Worm (Caenorhabditis elegans) whole organism, L4 larva: ENCODE data around the gene snfc-5.

Experiments used
- F10B5.3 ChIP-seq: sonication (generic microtip); optimal IDR thresholded peaks from 2 replicates; lab custom pipeline; 2016; ENCODE audit warnings: mild to moderate bottlenecking, missing genetic modification characterization, missing compliant biosample characterization
- F26F4.8 ChIP-seq: fragments of 200-800 bp; sonication (Bioruptor generic); conservative IDR thresholded peaks from 2 replicates; pipeline ENCODE4 v1.3.6; 2022; ENCODE audit warnings: missing genetic modification characterization, missing compliant biosample characterization
- F37D6.2 ChIP-seq: sonication (generic microtip); optimal IDR thresholded peaks from 2 replicates; lab custom pipeline; 2016; ENCODE audit warnings: mild to moderate bottlenecking, missing genetic modification characterization, missing compliant biosample characterization
- F44E2.7 ChIP-seq: fragments of 200-800 bp; sonication (Bioruptor generic); IDR thresholded peaks from 2 replicates; pipeline ENCODE4 v2.1.2; 2022; ENCODE audit warnings: missing genetic modification characterization, missing compliant biosample characterization
- F49E8.2 ChIP-seq: sonication (generic microtip); optimal IDR thresholded peaks from 2 replicates; lab custom pipeline; 2016; ENCODE audit warnings: missing compliant biosample characterization, mild to moderate bottlenecking, missing genetic modification characterization, borderline replicate concordance
- ZK337.2 ChIP-seq: fragments of 200-800 bp; sonication (Bioruptor generic); IDR thresholded peaks from 2 replicates; pipeline ENCODE4 v1.3.6; 2022; ENCODE audit warnings: missing genetic modification reagents, missing genetic modification characterization, missing compliant biosample characterization
- ZK546.5 ChIP-seq, 2 experiments: sonication (generic microtip); optimal IDR thresholded peaks; 2 replicates each; lab custom pipeline; 2017; ENCODE audit warnings: missing biosample characterization in 2 of 2, missing genetic modification characterization in 2 of 2
- aha-1 ChIP-seq: fragments of 150-350 bp; peaks from one replicate; lab custom pipeline; 2014; ENCODE audit warnings: missing biosample characterization, missing genetic modification characterization
- arid-1 ChIP-seq: fragments of 200-800 bp; sonication (Bioruptor generic); conservative IDR thresholded peaks from 2 replicates; pipeline ENCODE4 v1.3.6; 2022; ENCODE audit warnings: missing genetic modification reagents, missing genetic modification characterization, missing compliant biosample characterization
- ceh-20 ChIP-seq: fragments of 200-800 bp; sonication (Bioruptor generic); IDR thresholded peaks from 2 replicates; pipeline ENCODE4 v1.3.6; 2022; ENCODE audit warnings: missing genetic modification reagents, missing genetic modification characterization, missing compliant biosample characterization
- ceh-28 ChIP-seq: fragments of 150-350 bp; optimal IDR thresholded peaks from 2 replicates; lab custom pipeline; 2014; ENCODE audit warnings: missing biosample characterization, missing genetic modification reagents, missing genetic modification characterization
- ceh-32 ChIP-seq: sonication (generic microtip); optimal IDR thresholded peaks from 2 replicates; lab custom pipeline; 2016; ENCODE audit warnings: mild to moderate bottlenecking, missing genetic modification characterization, missing compliant biosample characterization; ENCODE audit not compliant: poor library complexity
- ceh-62 ChIP-seq: sonication (generic microtip); optimal IDR thresholded peaks from 2 replicates; lab custom pipeline; 2017; ENCODE audit warnings: missing biosample characterization, missing genetic modification characterization
- ces-1 ChIP-seq: fragments of 150-350 bp; sonication (generic microtip); optimal IDR thresholded peaks from 4 replicates; lab custom pipeline; 2014; ENCODE audit warnings: missing biosample characterization, missing genetic modification reagents, missing genetic modification characterization
- daf-8 ChIP-seq: fragments of 200-800 bp; sonication (Bioruptor generic); IDR thresholded peaks from 2 replicates; pipeline ENCODE4 v1.3.6; 2022; ENCODE audit warnings: missing genetic modification characterization, missing compliant biosample characterization
- dmd-8 ChIP-seq: fragments of 200-800 bp; sonication (Bioruptor generic); IDR thresholded peaks from 2 replicates; pipeline ENCODE4 v1.3.6; 2022; ENCODE audit warnings: missing genetic modification characterization, missing compliant biosample characterization
- dpl-1 ChIP-seq: fragments of 150-350 bp; optimal IDR thresholded peaks from 2 replicates; lab custom pipeline; 2014; ENCODE audit warnings: missing biosample characterization, missing genetic modification reagents, missing genetic modification characterization
- dve-1 ChIP-seq: sonication (generic microtip); optimal IDR thresholded peaks from 2 replicates; lab custom pipeline; 2017; ENCODE audit warnings: antibody characterized with exemption, mild to moderate bottlenecking, missing genetic modification characterization, missing compliant biosample characterization; ENCODE audit not compliant: insufficient read depth
- fkh-10 ChIP-seq: fragments of 150-350 bp; optimal IDR thresholded peaks from 2 replicates; lab custom pipeline; 2014; ENCODE audit warnings: missing biosample characterization, missing genetic modification reagents, missing genetic modification characterization
- fos-1 ChIP-seq: fragments of 150-350 bp; optimal IDR thresholded peaks from 2 replicates; lab custom pipeline; 2014; ENCODE audit warnings: missing biosample characterization, missing genetic modification characterization
- gei-8 ChIP-seq: fragments of 200-800 bp; sonication (Bioruptor generic); optimal IDR thresholded peaks from 2 replicates; lab custom pipeline; 2018; ENCODE audit warnings: mild to moderate bottlenecking, missing genetic modification characterization, missing compliant biosample characterization
- hlh-30 ChIP-seq: sonication (generic microtip); optimal IDR thresholded peaks from 2 replicates; lab custom pipeline; 2017; ENCODE audit warnings: antibody characterized with exemption, mild to moderate bottlenecking, missing genetic modification characterization, missing compliant biosample characterization; ENCODE audit not compliant: insufficient read depth
- lim-7 ChIP-seq: fragments of 200-800 bp; sonication (Bioruptor generic); IDR thresholded peaks from 2 replicates; pipeline ENCODE4 v1.3.6; 2022; ENCODE audit warnings: missing genetic modification characterization, missing compliant biosample characterization
- lin-13 ChIP-seq: fragments of 150-350 bp; optimal IDR thresholded peaks from 2 replicates; lab custom pipeline; 2014; ENCODE audit warnings: missing biosample characterization, missing genetic modification reagents, missing genetic modification characterization
- lin-29 ChIP-seq: fragments of 200-800 bp; sonication (Bioruptor generic); IDR thresholded peaks from 2 replicates; pipeline ENCODE4 v1.3.6; 2022; ENCODE audit warnings: missing genetic modification reagents, missing genetic modification characterization, missing compliant biosample characterization
- lsy-2 ChIP-seq, 2 experiments: fragments of 150-350 bp in 1 of 2; sonication (generic microtip) in 1 of 2; optimal IDR thresholded peaks; 2 replicates each; lab custom pipeline; 2014 to 2017; ENCODE audit warnings: missing biosample characterization in 2 of 2, missing genetic modification characterization in 2 of 2
- madf-9 ChIP-seq: fragments of 200-800 bp; sonication (Bioruptor generic); conservative IDR thresholded peaks from 2 replicates; pipeline ENCODE4 v1.3.6; 2022; ENCODE audit warnings: missing genetic modification reagents, missing genetic modification characterization, missing compliant biosample characterization
- mdt-29 ChIP-seq: fragments of 200-800 bp; sonication (Bioruptor generic); IDR thresholded peaks from 2 replicates; pipeline ENCODE4 v1.3.6; 2022; ENCODE audit warnings: missing genetic modification reagents, missing genetic modification characterization, missing compliant biosample characterization
- mep-1 ChIP-seq: fragments of 150-350 bp; sonication (generic microtip); optimal IDR thresholded peaks from 3 replicates; lab custom pipeline; 2014; ENCODE audit warnings: missing biosample characterization, missing genetic modification characterization
- mes-2 ChIP-seq: sonication (generic microtip); optimal IDR thresholded peaks from 2 replicates; lab custom pipeline; 2016; ENCODE audit warnings: missing genotype, mild to moderate bottlenecking, missing genetic modification characterization, missing compliant biosample characterization; ENCODE audit not compliant: poor library complexity, severe bottlenecking
- mxl-2 ChIP-seq: fragments of 200-800 bp; sonication (Bioruptor generic); conservative IDR thresholded peaks from 2 replicates; pipeline ENCODE4 v1.3.6; 2022; ENCODE audit warnings: missing genetic modification reagents, missing genetic modification characterization, missing compliant biosample characterization
- nhr-10 ChIP-seq: fragments of 150-350 bp; optimal IDR thresholded peaks from 2 replicates; lab custom pipeline; 2014; ENCODE audit warnings: missing biosample characterization, missing genetic modification characterization
- nhr-102 ChIP-seq: sonication (generic microtip); optimal IDR thresholded peaks from 2 replicates; lab custom pipeline; 2016; ENCODE audit warnings: mild to moderate bottlenecking, missing genetic modification characterization, moderate library complexity, missing compliant biosample characterization
- nhr-11 ChIP-seq: fragments of 150-350 bp; optimal IDR thresholded peaks from 2 replicates; lab custom pipeline; 2014; ENCODE audit warnings: missing biosample characterization, missing genetic modification characterization
- nhr-237 ChIP-seq: sonication (generic microtip); optimal IDR thresholded peaks from 2 replicates; lab custom pipeline; 2017; ENCODE audit warnings: missing biosample characterization, missing genetic modification characterization
- nhr-25 ChIP-seq: sonication (generic microtip); optimal IDR thresholded peaks from 2 replicates; lab custom pipeline; 2017; ENCODE audit warnings: missing genetic modification characterization, mild to moderate bottlenecking, missing compliant biosample characterization, antibody characterized with exemption, moderate library complexity, borderline replicate concordance; ENCODE audit not compliant: insufficient read depth
- nhr-6 ChIP-seq: fragments of 150-350 bp; optimal IDR thresholded peaks from 2 replicates; lab custom pipeline; 2014; ENCODE audit warnings: missing biosample characterization, missing genetic modification characterization
- php-3 ChIP-seq: fragments of 200-800 bp; sonication (Bioruptor generic); IDR thresholded peaks from 2 replicates; pipeline ENCODE4 v1.3.6; 2022; ENCODE audit warnings: missing genetic modification reagents, missing genetic modification characterization, missing compliant biosample characterization
- rbr-2 ChIP-seq: sonication (generic microtip); optimal IDR thresholded peaks from 2 replicates; lab custom pipeline; 2016; ENCODE audit warnings: missing genotype, missing genetic modification characterization, missing compliant biosample characterization
- saeg-2 ChIP-seq: fragments of 200-800 bp; sonication (Bioruptor generic); IDR thresholded peaks from 2 replicates; pipeline ENCODE4 v1.3.6; 2022; ENCODE audit warnings: missing genetic modification reagents, missing genetic modification characterization, missing compliant biosample characterization
- set-16 ChIP-seq: fragments of 200-800 bp; sonication (Bioruptor generic); IDR thresholded peaks from 2 replicates; pipeline ENCODE4 v1.3.6; 2022; ENCODE audit warnings: missing genetic modification reagents, missing genetic modification characterization, missing compliant biosample characterization
- skn-1 ChIP-seq: fragments of 150-350 bp; optimal IDR thresholded peaks from 2 replicates; lab custom pipeline; 2014; ENCODE audit warnings: missing biosample characterization, missing genetic modification characterization
- snpc-1.2 ChIP-seq: fragments of 200-800 bp; sonication (Bioruptor generic); IDR thresholded peaks from 2 replicates; pipeline ENCODE4 v1.3.6; 2022; ENCODE audit warnings: missing genetic modification reagents, missing genetic modification characterization, missing compliant biosample characterization
- snpc-4 ChIP-seq: fragments of 150-350 bp; optimal IDR thresholded peaks from 2 replicates; lab custom pipeline; 2014; ENCODE audit warnings: missing biosample characterization, missing genetic modification characterization
- unc-130 ChIP-seq: sonication (generic microtip); optimal IDR thresholded peaks from 2 replicates; lab custom pipeline; 2016; ENCODE audit warnings: missing genetic modification reagents, missing genetic modification characterization, missing compliant biosample characterization
- unc-39 ChIP-seq: sonication (generic microtip); optimal IDR thresholded peaks from 2 replicates; lab custom pipeline; 2017; ENCODE audit warnings: missing biosample characterization, missing genetic modification characterization
- zag-1 ChIP-seq: fragments of 150-350 bp; optimal IDR thresholded peaks from 2 replicates; lab custom pipeline; 2014; ENCODE audit warnings: missing biosample characterization, missing genetic modification characterization
- zfp-2 ChIP-seq: sonication (generic microtip); optimal IDR thresholded peaks from 2 replicates; lab custom pipeline; 2016; ENCODE audit warnings: mild to moderate bottlenecking, missing genetic modification characterization, missing compliant biosample characterization
- zfp-3 ChIP-seq: fragments of 200-800 bp; sonication (Bioruptor generic); conservative IDR thresholded peaks from 2 replicates; pipeline ENCODE4 v1.3.6; 2022; ENCODE audit warnings: missing genetic modification reagents, missing genetic modification characterization, missing compliant biosample characterization
- zip-2 ChIP-seq: fragments of 150-350 bp; optimal IDR thresholded peaks from 2 replicates; lab custom pipeline; 2014; ENCODE audit warnings: missing biosample characterization, missing genetic modification characterization
- ztf-11 ChIP-seq: fragments of 150-350 bp; optimal IDR thresholded peaks from 2 replicates; lab custom pipeline; 2014; ENCODE audit warnings: missing biosample characterization, missing genetic modification characterization
- ztf-7 ChIP-seq: fragments of 150-350 bp; optimal IDR thresholded peaks from 2 replicates; lab custom pipeline; 2014; ENCODE audit warnings: missing biosample characterization, missing genetic modification characterization

snfc-5 gene

ce11 chrIII:4428797-4429196 is 24.2 kb downstream of the snfc-5 start:
- TF ChIP-seq dve-1 (tag; lab: Kevin White, UChicago) (no peak), mes-2 (tag; lab: Kevin White, UChicago) (peak; percentile 52), set-16 (GFP tag; lab: Robert Waterston, UW) (no peak), mdt-29 (GFP tag; lab: Robert Waterston, UW) (no peak), dmd-8 (GFP tag; lab: Robert Waterston, UW) (peak; percentile 74; the same call in 1 of the 2 replicates), F49E8.2 (tag; lab: Kevin White, UChicago) (no peak), ceh-62 (tag; lab: Kevin White, UChicago) (no peak), hlh-30 (tag; lab: Kevin White, UChicago) (no peak), gei-8 (GFP tag; lab: Kevin White, UChicago) (no peak), nhr-102 (no peak), fos-1 (no peak), nhr-25 (tag; lab: Kevin White, UChicago) (no peak), zfp-2 (tag; lab: Kevin White, UChicago) (no peak), F10B5.3 (tag; lab: Kevin White, UChicago) (no peak), nhr-10 (tag; lab: Kevin White, UChicago) (no peak), ztf-7 (tag; lab: Kevin White, UChicago) (no peak), ceh-28 (tag; lab: Kevin White, UChicago) (no peak), F44E2.7 (GFP tag; lab: Robert Waterston, UW) (peak; percentile 81; the same call in 1 of the 2 replicates), zfp-3 (GFP tag; lab: Robert Waterston, UW) (0 out of 2 replicates have a peak, but pooled peaks have one; percentile 27), daf-8 (no peak), saeg-2 (GFP tag; lab: Robert Waterston, UW) (no peak), nhr-237 (tag; lab: Kevin White, UChicago) (no peak), lim-7 (GFP tag; lab: Robert Waterston, UW) (peak; percentile 79), madf-9 (0 out of 2 replicates have a peak, but pooled peaks have one; percentile 25), F37D6.2 (tag; lab: Kevin White, UChicago) (no peak), php-3 (no peak), ceh-20 (no peak), lsy-2 (tag; optimal IDR thresholded peaks at IDR 0.05; lab: Kevin White, UChicago) (no peak), ceh-32 (tag; lab: Kevin White, UChicago) (no peak), dpl-1 (GFP tag; lab: Kevin White, UChicago) (no peak), rbr-2 (no peak), mep-1 (tag; lab: Kevin White, UChicago) (no peak), ces-1 (no peak), fkh-10 (no peak), nhr-11 (tag; lab: Kevin White, UChicago) (no peak), ZK546.5 (tag; optimal IDR thresholded peaks at IDR 0.05; lab: Kevin White, UChicago) (no peak), mxl-2 (GFP tag; lab: Robert Waterston, UW) (no peak), lin-13 (peak; percentile 16), zag-1 (tag; lab: Kevin White, UChicago) (no peak), aha-1 (peak; percentile 63), skn-1 (no peak), ztf-11 (no peak), snpc-1.2 (GFP tag; lab: Robert Waterston, UW) (no peak), F26F4.8 (peak; percentile 60; the same call in 1 of the 2 replicates), arid-1 (GFP tag; lab: Robert Waterston, UW) (peak; percentile 80), nhr-6 (tag; lab: Kevin White, UChicago) (no peak), snpc-4 (tag; lab: Kevin White, UChicago) (peak; percentile 21), ZK337.2 (GFP tag; lab: Robert Waterston, UW) (no peak), unc-39 (tag; lab: Kevin White, UChicago) (no peak), lin-29 (GFP tag; lab: Robert Waterston, UW) (no peak), unc-130 (peak; percentile 34), zip-2 (no peak)
